Worm (Caenorhabditis elegans): ENCODE data around the gene T05A7.12.

DNA sequence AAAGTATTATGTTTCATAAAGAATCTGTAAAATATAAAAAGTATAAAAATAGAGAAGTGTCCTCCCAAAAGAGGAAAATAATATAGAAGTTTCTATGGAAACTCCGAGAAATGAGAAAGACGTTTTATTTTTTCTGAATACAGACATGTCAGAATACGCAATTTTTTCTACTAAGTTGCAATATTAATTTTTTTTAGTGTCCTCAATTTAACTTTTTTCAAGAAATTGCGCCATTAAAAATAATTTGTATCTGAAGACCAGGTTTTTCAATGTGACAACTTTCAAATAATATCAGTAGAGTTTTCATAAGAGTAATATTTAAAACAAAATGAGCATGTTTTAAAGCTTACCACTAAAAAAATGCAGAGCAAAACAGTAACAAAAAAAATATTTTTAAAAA is 4.5 kb upstream of the T05A7.12 start, which contains the start of gene fut-5:
- TF ChIP-seq B0019.2 (GFP tag; conservative IDR thresholded peaks at IDR 0.05), result no peak
- TF ChIP-seq ets-4 (GFP tag; optimal IDR thresholded peaks at IDR 0.05), result no peak
- TF ChIP-seq T07F8.4 (tag; optimal IDR thresholded peaks at IDR 0.05), result no peak
- no peak for TF ChIP-seq snpc-1.1 (tag; optimal IDR thresholded peaks at IDR 0.05; ENCODE audit: insufficient read depth)
- no peak for TF ChIP-seq madf-8 (GFP tag; conservative IDR thresholded peaks at IDR 0.05)
- TF ChIP-seq ama-1 (optimal IDR thresholded peaks at IDR 0.05), result no peak
- TF ChIP-seq ama-1 (GFP tag; optimal IDR thresholded peaks at IDR 0.05), result no peak
- no peak for TF ChIP-seq him-1 (tag; optimal IDR thresholded peaks at IDR 0.05)
- TF ChIP-seq bed-2 (GFP tag; IDR thresholded peaks at IDR 0.05), result no peak
- TF ChIP-seq C17E4.6 (GFP tag; IDR thresholded peaks at IDR 0.05), result no peak
- TF ChIP-seq lin-35 (GFP tag; optimal IDR thresholded peaks at IDR 0.05), result no peak
- TF ChIP-seq nfya-1 (tag; optimal IDR thresholded peaks at IDR 0.05; ENCODE audit: borderline replicate concordance, insufficient read depth), result no peak
